Worm (Caenorhabditis elegans) whole organism, L4 larva: ENCODE data around the gene his-39.

Source experiments
- F26F4.8 ChIP-seq: fragments of 200-800 bp; sonication (Bioruptor generic); conservative IDR thresholded peaks from 2 replicates; pipeline ENCODE4 v1.3.6; 2022; ENCODE audit warnings: missing genetic modification characterization, missing compliant biosample characterization
- F37D6.2 ChIP-seq: sonication (generic microtip); optimal IDR thresholded peaks from 2 replicates; lab custom pipeline; 2016; ENCODE audit warnings: mild to moderate bottlenecking, missing genetic modification characterization, missing compliant biosample characterization
- F44E2.7 ChIP-seq: fragments of 200-800 bp; sonication (Bioruptor generic); IDR thresholded peaks from 2 replicates; pipeline ENCODE4 v2.1.2; 2022; ENCODE audit warnings: missing genetic modification characterization, missing compliant biosample characterization
- T20F7.1 ChIP-seq: fragments of 200-800 bp; sonication (Bioruptor generic); optimal IDR thresholded peaks from 2 replicates; lab custom pipeline; 2018; ENCODE audit warnings: mild to moderate bottlenecking, missing genetic modification characterization, missing compliant biosample characterization
- T26A8.4 ChIP-seq: fragments of 200-800 bp; sonication (Bioruptor generic); IDR thresholded peaks from 2 replicates; pipeline ENCODE4 v1.3.6; 2022; ENCODE audit warnings: missing genetic modification characterization, missing compliant biosample characterization
- Y48G9A.11 ChIP-seq: fragments of 200-800 bp; sonication (Bioruptor generic); IDR thresholded peaks from 2 replicates; pipeline ENCODE4 v1.3.6; 2022; ENCODE audit warnings: missing genetic modification reagents, missing genetic modification characterization, missing compliant biosample characterization
- ZK337.2 ChIP-seq: fragments of 200-800 bp; sonication (Bioruptor generic); IDR thresholded peaks from 2 replicates; pipeline ENCODE4 v1.3.6; 2022; ENCODE audit warnings: missing genetic modification reagents, missing genetic modification characterization, missing compliant biosample characterization
- arid-1 ChIP-seq: fragments of 200-800 bp; sonication (Bioruptor generic); conservative IDR thresholded peaks from 2 replicates; pipeline ENCODE4 v1.3.6; 2022; ENCODE audit warnings: missing genetic modification reagents, missing genetic modification characterization, missing compliant biosample characterization
- ceh-20 ChIP-seq: fragments of 200-800 bp; sonication (Bioruptor generic); IDR thresholded peaks from 2 replicates; pipeline ENCODE4 v1.3.6; 2022; ENCODE audit warnings: missing genetic modification reagents, missing genetic modification characterization, missing compliant biosample characterization
- ceh-28 ChIP-seq: fragments of 150-350 bp; optimal IDR thresholded peaks from 2 replicates; lab custom pipeline; 2014; ENCODE audit warnings: missing biosample characterization, missing genetic modification reagents, missing genetic modification characterization
- ceh-44 ChIP-seq: fragments of 200-800 bp; sonication (Bioruptor generic); IDR thresholded peaks from 2 replicates; pipeline ENCODE4 v1.3.6; 2022; ENCODE audit warnings: missing genetic modification reagents, missing genetic modification characterization, missing compliant biosample characterization
- ceh-62 ChIP-seq: sonication (generic microtip); optimal IDR thresholded peaks from 2 replicates; lab custom pipeline; 2017; ENCODE audit warnings: missing biosample characterization, missing genetic modification characterization
- ceh-82 ChIP-seq: sonication (generic microtip); optimal IDR thresholded peaks from 2 replicates; lab custom pipeline; 2017; ENCODE audit warnings: missing biosample characterization, missing genetic modification characterization
- ctbp-1 ChIP-seq: fragments of 200-800 bp; sonication (Bioruptor generic); IDR thresholded peaks from 2 replicates; pipeline ENCODE4 v1.3.6; 2022; ENCODE audit warnings: missing genetic modification reagents, missing genetic modification characterization, missing compliant biosample characterization
- daf-16 ChIP-seq, 3 experiments: sonication (generic microtip); optimal IDR thresholded peaks; 2 replicates each; lab custom pipeline; 2016 to 2017; ENCODE audit warnings: missing genetic modification characterization in 3 of 3, missing genetic modification reagents in 3 of 3, mild to moderate bottlenecking in 2 of 3, missing compliant biosample characterization in 2 of 3, missing biosample characterization in 1 of 3, moderate library complexity in 1 of 3
- daf-19 ChIP-seq: fragments of 200-800 bp; sonication (Bioruptor generic); conservative IDR thresholded peaks from 2 replicates; pipeline ENCODE4 v1.3.6; 2022; ENCODE audit warnings: missing genetic modification characterization, missing compliant biosample characterization
- daf-8 ChIP-seq: fragments of 200-800 bp; sonication (Bioruptor generic); IDR thresholded peaks from 2 replicates; pipeline ENCODE4 v1.3.6; 2022; ENCODE audit warnings: missing genetic modification characterization, missing compliant biosample characterization
- dmd-8 ChIP-seq: fragments of 200-800 bp; sonication (Bioruptor generic); IDR thresholded peaks from 2 replicates; pipeline ENCODE4 v1.3.6; 2022; ENCODE audit warnings: missing genetic modification characterization, missing compliant biosample characterization
- duxl-1 ChIP-seq: sonication (generic microtip); optimal IDR thresholded peaks from 2 replicates; lab custom pipeline; 2016; ENCODE audit warnings: mild to moderate bottlenecking, missing genetic modification characterization, moderate library complexity, missing compliant biosample characterization; ENCODE audit not compliant: poor library complexity
- dve-1 ChIP-seq: sonication (generic microtip); optimal IDR thresholded peaks from 2 replicates; lab custom pipeline; 2017; ENCODE audit warnings: antibody characterized with exemption, mild to moderate bottlenecking, missing genetic modification characterization, missing compliant biosample characterization; ENCODE audit not compliant: insufficient read depth
- egl-43 ChIP-seq: fragments of 200-800 bp; sonication (Bioruptor generic); IDR thresholded peaks from 2 replicates; pipeline ENCODE4 v1.3.6; 2022; ENCODE audit warnings: missing genetic modification reagents, missing genetic modification characterization, missing compliant biosample characterization
- fos-1 ChIP-seq: fragments of 150-350 bp; optimal IDR thresholded peaks from 2 replicates; lab custom pipeline; 2014; ENCODE audit warnings: missing biosample characterization, missing genetic modification characterization
- hlh-11 ChIP-seq: fragments of 200-800 bp; sonication (Bioruptor generic); optimal IDR thresholded peaks from 2 replicates; lab custom pipeline; 2018; ENCODE audit warnings: mild to moderate bottlenecking, missing genetic modification characterization, missing compliant biosample characterization
- jun-1 ChIP-seq: fragments of 150-350 bp; optimal IDR thresholded peaks from 2 replicates; lab custom pipeline; 2014; ENCODE audit warnings: missing biosample characterization, missing genetic modification reagents, missing genetic modification characterization
- lim-7 ChIP-seq: fragments of 200-800 bp; sonication (Bioruptor generic); IDR thresholded peaks from 2 replicates; pipeline ENCODE4 v1.3.6; 2022; ENCODE audit warnings: missing genetic modification characterization, missing compliant biosample characterization
- lin-1 ChIP-seq: fragments of 200-800 bp; sonication (Bioruptor generic); IDR thresholded peaks from 2 replicates; pipeline ENCODE4 v1.3.6; 2022; ENCODE audit warnings: missing genetic modification reagents, missing genetic modification characterization, missing compliant biosample characterization
- lin-29 ChIP-seq: fragments of 200-800 bp; sonication (Bioruptor generic); IDR thresholded peaks from 2 replicates; pipeline ENCODE4 v1.3.6; 2022; ENCODE audit warnings: missing genetic modification reagents, missing genetic modification characterization, missing compliant biosample characterization
- lin-38 ChIP-seq: fragments of 200-800 bp; sonication (Bioruptor generic); IDR thresholded peaks from 2 replicates; pipeline ENCODE4 v1.3.6; 2022; ENCODE audit warnings: missing genetic modification reagents, missing genetic modification characterization, missing compliant biosample characterization
- lin-39 ChIP-seq: fragments of 150-350 bp; optimal IDR thresholded peaks from 2 replicates; lab custom pipeline; 2014; ENCODE audit warnings: missing biosample characterization, missing genetic modification reagents, missing genetic modification characterization
- lir-3 ChIP-seq: sonication (generic microtip); optimal IDR thresholded peaks from 2 replicates; lab custom pipeline; 2016; ENCODE audit warnings: mild to moderate bottlenecking, missing genetic modification characterization, missing compliant biosample characterization
- madf-5 ChIP-seq, 2 experiments: fragments of 200-800 bp; sonication (Bioruptor generic); IDR thresholded peaks; 2 replicates each; pipeline ENCODE4 v1.3.6; 2022; ENCODE audit warnings: missing compliant biosample characterization in 2 of 2, missing genetic modification characterization in 2 of 2
- mep-1 ChIP-seq: fragments of 150-350 bp; sonication (generic microtip); optimal IDR thresholded peaks from 3 replicates; lab custom pipeline; 2014; ENCODE audit warnings: missing biosample characterization, missing genetic modification characterization
- nhr-48 ChIP-seq: sonication (generic microtip); optimal IDR thresholded peaks from 2 replicates; lab custom pipeline; 2016; ENCODE audit warnings: mild to moderate bottlenecking, missing genetic modification characterization, missing compliant biosample characterization
- pha-4 ChIP-seq, 2 experiments: fragments of 150-350 bp in 1 of 2; fragments of 200-800 bp in 1 of 2; sonication (Bioruptor generic) in 1 of 2; IDR thresholded peaks in 1 of 2; optimal IDR thresholded peaks in 1 of 2; 2 replicates each; pipeline versions ENCODE4 v1.3.6 to Lab custom; 2014 to 2022; ENCODE audit warnings: missing genetic modification characterization in 2 of 2, missing genetic modification reagents in 2 of 2, missing biosample characterization in 1 of 2, missing compliant biosample characterization in 1 of 2
- set-16 ChIP-seq: fragments of 200-800 bp; sonication (Bioruptor generic); IDR thresholded peaks from 2 replicates; pipeline ENCODE4 v1.3.6; 2022; ENCODE audit warnings: missing genetic modification reagents, missing genetic modification characterization, missing compliant biosample characterization
- snpc-1.2 ChIP-seq: fragments of 200-800 bp; sonication (Bioruptor generic); IDR thresholded peaks from 2 replicates; pipeline ENCODE4 v1.3.6; 2022; ENCODE audit warnings: missing genetic modification reagents, missing genetic modification characterization, missing compliant biosample characterization
- spr-1 ChIP-seq: sonication (generic microtip); optimal IDR thresholded peaks from 2 replicates; lab custom pipeline; 2016; ENCODE audit warnings: mild to moderate bottlenecking, missing genetic modification characterization, missing compliant biosample characterization
- spr-3 ChIP-seq: fragments of 200-800 bp; sonication (Bioruptor generic); optimal IDR thresholded peaks from 2 replicates; lab custom pipeline; 2018; ENCODE audit warnings: mild to moderate bottlenecking, missing genetic modification characterization, missing compliant biosample characterization
- tag-97 ChIP-seq: fragments of 200-800 bp; sonication (Bioruptor generic); IDR thresholded peaks from 2 replicates; pipeline ENCODE4 v1.3.6; 2022; ENCODE audit warnings: missing genetic modification characterization, missing compliant biosample characterization
- tra-1 ChIP-seq: fragments of 200-800 bp; sonication (Bioruptor generic); IDR thresholded peaks from 2 replicates; pipeline ENCODE4 v1.3.6; 2022; ENCODE audit warnings: missing genetic modification reagents, missing genetic modification characterization, missing compliant biosample characterization
- vab-7 ChIP-seq: fragments of 200-800 bp; sonication (Bioruptor generic); IDR thresholded peaks from 2 replicates; pipeline ENCODE4 v1.3.6; 2022; ENCODE audit warnings: missing genetic modification reagents, missing genetic modification characterization, missing compliant biosample characterization
- zip-2 ChIP-seq: fragments of 150-350 bp; optimal IDR thresholded peaks from 2 replicates; lab custom pipeline; 2014; ENCODE audit warnings: missing biosample characterization, missing genetic modification characterization

Gene his-39

ce11 chrV:8495965-8496364 lies 40.3 kb upstream of the his-39 start (continued):
- TF ChIP-seq spr-3 (GFP tag; lab: Kevin White, UChicago) (peak; percentile 7), zip-2 (tag; lab: Kevin White, UChicago) (no peak), duxl-1 (tag; lab: Kevin White, UChicago) (no peak)

ce11 chrV:8499407-8499806 lies 36.9 kb upstream of the his-39 start:
- TF ChIP-seq zip-2 (tag; lab: Kevin White, UChicago) (no peak), ceh-20 (peak; percentile 45; the same call in 1 of the 2 replicates), dmd-8 (GFP tag; lab: Robert Waterston, UW) (peak; percentile 92), T26A8.4 (GFP tag; lab: Robert Waterston, UW) (0 out of 2 replicates have a peak, but pooled peaks have one; percentile 39), daf-19 (GFP tag; lab: Robert Waterston, UW) (peak; percentile 66; the same call in 1 of the 2 replicates), vab-7 (GFP tag; lab: Robert Waterston, UW) (peak; percentile 42; the same call in 1 of the 2 replicates), fos-1 (tag; lab: Kevin White, UChicago) (no peak), daf-8 (GFP tag; lab: Robert Waterston, UW) (0 out of 2 replicates have a peak, but pooled peaks have one; percentile 27), ceh-44 (0 out of 2 replicates have a peak, but pooled peaks have one; percentile 44), egl-43 (peak; percentile 52; the same call in 1 of the 2 replicates), duxl-1 (tag; lab: Kevin White, UChicago) (peak; percentile 27), ceh-82 (tag; lab: Kevin White, UChicago) (no peak), lir-3 (tag; lab: Kevin White, UChicago) (peak; percentile 15), F37D6.2 (tag; lab: Kevin White, UChicago) (no peak), arid-1 (GFP tag; lab: Robert Waterston, UW) (peak; percentile 47; the same call in 1 of the 2 replicates), F26F4.8 (GFP tag; lab: Robert Waterston, UW) (peak; percentile 60; the same call in 1 of the 2 replicates), madf-5 (GFP tag; IDR thresholded peaks at IDR 0.05; lab: Robert Waterston, UW) (0 out of 4 replicates have a peak, but pooled peaks have one; percentile 51 to 66), ceh-62 (tag; lab: Kevin White, UChicago) (no peak), lim-7 (GFP tag; lab: Robert Waterston, UW) (peak; percentile 91), hlh-11 (tag; lab: Kevin White, UChicago) (no peak), lin-29 (GFP tag; lab: Robert Waterston, UW) (no peak), lin-38 (GFP tag; lab: Robert Waterston, UW) (peak; percentile 67), Y48G9A.11 (GFP tag; lab: Robert Waterston, UW) (0 out of 2 replicates have a peak, but pooled peaks have one; percentile 40), snpc-1.2 (peak; percentile 52; the same call in 1 of the 2 replicates), pha-4 (GFP tag; IDR thresholded peaks at IDR 0.05; lab: Robert Waterston, UW) (peak; percentile 53; the same call in 1 of the 2 replicates), pha-4 (tag; optimal IDR thresholded peaks at IDR 0.05; lab: Kevin White, UChicago) (no peak), daf-16 (GFP tag; optimal IDR thresholded peaks at IDR 0.05; lab: Kevin White, UChicago) (peak in 1 of 2 experiments; percentile 8), daf-16 (tag; optimal IDR thresholded peaks at IDR 0.05; lab: Kevin White, UChicago) (no peak), F44E2.7 (GFP tag; lab: Robert Waterston, UW) (peak; percentile 49; the same call in 1 of the 2 replicates)

ce11 chrV:8500348-8500747 lies 36.0 kb upstream of the his-39 start:
- TF ChIP-seq arid-1 (GFP tag; lab: Robert Waterston, UW) (peak; percentile 99), lin-1 (peak; percentile 99), spr-1 (tag; lab: Kevin White, UChicago) (peak; percentile 97), lin-39 (no peak), F37D6.2 (tag; lab: Kevin White, UChicago) (peak; percentile 91), ZK337.2 (GFP tag; lab: Robert Waterston, UW) (peak; percentile 98), ctbp-1 (GFP tag; lab: Robert Waterston, UW) (peak; percentile 99), jun-1 (tag; lab: Kevin White, UChicago) (peak; percentile 89), ceh-28 (tag; lab: Kevin White, UChicago) (no peak), lin-38 (GFP tag; lab: Robert Waterston, UW) (peak; percentile 95), nhr-48 (tag; lab: Kevin White, UChicago) (peak; percentile 92), tra-1 (peak; percentile 99), tag-97 (peak; percentile 88; the same call in 1 of the 2 replicates), dve-1 (peak; percentile 90), ceh-82 (tag; lab: Kevin White, UChicago) (peak; percentile 48), set-16 (no peak; the same call in 1 of the 2 replicates), dmd-8 (GFP tag; lab: Robert Waterston, UW) (peak; percentile 100), madf-5 (GFP tag; IDR thresholded peaks at IDR 0.05; lab: Robert Waterston, UW) (peak in 1 of 2 experiments; percentile 99), lin-29 (GFP tag; lab: Robert Waterston, UW) (peak; percentile 96), hlh-11 (tag; lab: Kevin White, UChicago) (peak; percentile 91), fos-1 (tag; lab: Kevin White, UChicago) (peak; percentile 47), T20F7.1 (GFP tag; lab: Kevin White, UChicago) (peak; percentile 87), mep-1 (tag; lab: Kevin White, UChicago) (peak; percentile 93), ceh-44 (peak; percentile 96), snpc-1.2 (peak; percentile 98)
